Worm (Caenorhabditis elegans) whole organism, L2 larva: ENCODE results near the gene nhr-67.

ENCODE experiments used
- C34F6.9 ChIP-seq: fragments of 150-350 bp; optimal IDR thresholded peaks from 2 replicates; lab custom pipeline; 2014; ENCODE audit warnings: missing biosample characterization, missing genetic modification characterization
- F13H6.1 ChIP-seq: sonication (generic microtip); optimal IDR thresholded peaks from 2 replicates; lab custom pipeline; 2016; ENCODE audit warnings: missing genetic modification characterization, missing compliant biosample characterization
- R02D3.7 ChIP-seq: fragments of 150-350 bp; optimal IDR thresholded peaks from 2 replicates; lab custom pipeline; 2014; ENCODE audit warnings: missing biosample characterization, missing genetic modification characterization
- Y55F3AM.14 ChIP-seq: fragments of 200-800 bp; sonication (Bioruptor generic); optimal IDR thresholded peaks from 2 replicates; lab custom pipeline; 2018; ENCODE audit warnings: mild to moderate bottlenecking, missing genetic modification characterization, missing compliant biosample characterization
- ZK546.5 ChIP-seq: sonication (generic microtip); optimal IDR thresholded peaks from 2 replicates; lab custom pipeline; 2017; ENCODE audit warnings: missing biosample characterization, missing genetic modification characterization
- alr-1 ChIP-seq: fragments of 150-350 bp; optimal IDR thresholded peaks from 2 replicates; lab custom pipeline; 2014; ENCODE audit warnings: missing biosample characterization, missing genetic modification characterization
- aly-2 ChIP-seq: fragments of 150-350 bp; optimal IDR thresholded peaks from 2 replicates; lab custom pipeline; 2014; ENCODE audit warnings: missing biosample characterization, missing genetic modification characterization
- ama-1 ChIP-seq: fragments of 150-350 bp; optimal IDR thresholded peaks from 2 replicates; lab custom pipeline; 2018; ENCODE audit warnings: inconsistent platforms
- blmp-1 ChIP-seq: sonication (generic microtip); optimal IDR thresholded peaks from 2 replicates; lab custom pipeline; 2017; ENCODE audit warnings: missing genetic modification characterization, mild to moderate bottlenecking, missing compliant biosample characterization, antibody characterized with exemption, moderate library complexity; ENCODE audit not compliant: insufficient read depth
- ceh-16 ChIP-seq: fragments of 150-350 bp; optimal IDR thresholded peaks from 2 replicates; lab custom pipeline; 2014; ENCODE audit warnings: missing biosample characterization, missing genetic modification characterization
- ceh-82 ChIP-seq: fragments of 150-350 bp; optimal IDR thresholded peaks from 2 replicates; lab custom pipeline; 2014; ENCODE audit warnings: missing biosample characterization, missing genetic modification characterization
- crh-2 ChIP-seq: sonication (generic microtip); optimal IDR thresholded peaks from 2 replicates; lab custom pipeline; 2017; ENCODE audit warnings: missing biosample characterization, missing genetic modification characterization
- dmd-4 ChIP-seq: sonication (generic microtip); optimal IDR thresholded peaks from 2 replicates; lab custom pipeline; 2017; ENCODE audit warnings: missing biosample characterization, missing genetic modification characterization
- egl-27 ChIP-seq: sonication (generic microtip); optimal IDR thresholded peaks from 3 replicates; lab custom pipeline; 2017; ENCODE audit warnings: missing biosample characterization, missing genetic modification reagents, missing genetic modification characterization
- elt-1 ChIP-seq: fragments of 150-350 bp; optimal IDR thresholded peaks from 2 replicates; lab custom pipeline; 2014; ENCODE audit warnings: missing biosample characterization, missing genetic modification characterization
- elt-3 ChIP-seq: sonication (generic microtip); optimal IDR thresholded peaks from 2 replicates; lab custom pipeline; 2017; ENCODE audit warnings: missing biosample characterization, missing genetic modification characterization
- fos-1 ChIP-seq: fragments of 150-350 bp; optimal IDR thresholded peaks from 2 replicates; lab custom pipeline; 2014; ENCODE audit warnings: missing biosample characterization, missing genetic modification characterization
- gmeb-1 ChIP-seq: fragments of 150-350 bp; optimal IDR thresholded peaks from 2 replicates; lab custom pipeline; 2014; ENCODE audit warnings: missing biosample characterization, missing genetic modification characterization
- lin-11 ChIP-seq: fragments of 150-350 bp; sonication (generic microtip); optimal IDR thresholded peaks from 2 replicates; lab custom pipeline; 2014; ENCODE audit warnings: missing biosample characterization, missing genetic modification characterization, inconsistent platforms, mixed read lengths
- lin-13 ChIP-seq: fragments of 150-350 bp; optimal IDR thresholded peaks from 2 replicates; lab custom pipeline; 2014; ENCODE audit warnings: missing biosample characterization, missing genetic modification reagents, missing genetic modification characterization
- lin-39 ChIP-seq: fragments of 150-350 bp; optimal IDR thresholded peaks from 2 replicates; lab custom pipeline; 2014; ENCODE audit warnings: missing biosample characterization, missing genetic modification reagents, missing genetic modification characterization
- lsy-2 ChIP-seq, 2 experiments: fragments of 150-350 bp in 1 of 2; sonication (generic microtip) in 1 of 2; optimal IDR thresholded peaks; 2 replicates each; lab custom pipeline; 2014 to 2017; ENCODE audit warnings: missing biosample characterization in 2 of 2, missing genetic modification characterization in 2 of 2
- mab-5 ChIP-seq: fragments of 150-350 bp; optimal IDR thresholded peaks from 2 replicates; lab custom pipeline; 2014; ENCODE audit warnings: missing biosample characterization, missing genetic modification characterization
- mbf-1 ChIP-seq: sonication (generic microtip); optimal IDR thresholded peaks from 2 replicates; lab custom pipeline; 2017; ENCODE audit warnings: missing biosample characterization, missing genetic modification characterization
- mdl-1 ChIP-seq, 2 experiments: fragments of 150-350 bp in 1 of 2; sonication (generic microtip) in 1 of 2; optimal IDR thresholded peaks; 2 replicates each; lab custom pipeline; 2017; ENCODE audit warnings: missing biosample characterization in 2 of 2, missing genetic modification characterization in 2 of 2
- nhr-10 ChIP-seq: sonication (generic microtip); optimal IDR thresholded peaks from 2 replicates; lab custom pipeline; 2017; ENCODE audit warnings: missing biosample characterization, missing genetic modification characterization
- nhr-11 ChIP-seq: fragments of 150-350 bp; optimal IDR thresholded peaks from 2 replicates; lab custom pipeline; 2014; ENCODE audit warnings: missing biosample characterization, missing genetic modification characterization
- nhr-12 ChIP-seq: fragments of 150-350 bp; optimal IDR thresholded peaks from 2 replicates; lab custom pipeline; 2014; ENCODE audit warnings: missing biosample characterization, missing genetic modification characterization
- nhr-129 ChIP-seq: fragments of 150-350 bp; optimal IDR thresholded peaks from 2 replicates; lab custom pipeline; 2014; ENCODE audit warnings: missing biosample characterization, missing genetic modification characterization
- nhr-21 ChIP-seq: fragments of 150-350 bp; optimal IDR thresholded peaks from 2 replicates; lab custom pipeline; 2014; ENCODE audit warnings: missing biosample characterization, missing genetic modification characterization
- nhr-23 ChIP-seq: fragments of 150-350 bp; optimal IDR thresholded peaks from 2 replicates; lab custom pipeline; 2014; ENCODE audit warnings: missing biosample characterization, missing genetic modification reagents, missing genetic modification characterization
- nhr-237 ChIP-seq: fragments of 150-350 bp; optimal IDR thresholded peaks from 2 replicates; lab custom pipeline; 2014; ENCODE audit warnings: missing biosample characterization, missing genetic modification characterization
- nhr-25 ChIP-seq: fragments of 150-350 bp; sonication (generic microtip); optimal IDR thresholded peaks from 3 replicates; lab custom pipeline; 2014; ENCODE audit warnings: missing biosample characterization, missing genetic modification characterization
- nhr-6 ChIP-seq: fragments of 150-350 bp; optimal IDR thresholded peaks from 2 replicates; lab custom pipeline; 2014; ENCODE audit warnings: missing biosample characterization, missing genetic modification characterization
- nhr-77 ChIP-seq: fragments of 150-350 bp; optimal IDR thresholded peaks from 2 replicates; lab custom pipeline; 2014; ENCODE audit warnings: missing biosample characterization, missing genetic modification characterization
- peb-1 ChIP-seq: fragments of 150-350 bp; optimal IDR thresholded peaks from 2 replicates; lab custom pipeline; 2014; ENCODE audit warnings: missing biosample characterization, missing genetic modification characterization
- sem-4 ChIP-seq: fragments of 150-350 bp; optimal IDR thresholded peaks from 2 replicates; lab custom pipeline; 2014; ENCODE audit warnings: missing biosample characterization, missing genetic modification reagents, missing genetic modification characterization
- skn-1 ChIP-seq: sonication (generic microtip); optimal IDR thresholded peaks from 2 replicates; lab custom pipeline; 2017; ENCODE audit warnings: missing biosample characterization, missing genetic modification characterization
- sma-3 ChIP-seq: sonication (generic microtip); optimal IDR thresholded peaks from 2 replicates; lab custom pipeline; 2016; ENCODE audit warnings: missing genetic modification reagents, missing genetic modification characterization, missing compliant biosample characterization
- sma-9 ChIP-seq, 2 experiments: fragments of 150-350 bp in 1 of 2; sonication (generic microtip) in 1 of 2; optimal IDR thresholded peaks; 2 replicates each; lab custom pipeline; 2014 to 2016; ENCODE audit warnings: missing genetic modification characterization in 2 of 2, mild to moderate bottlenecking in 1 of 2, missing biosample characterization in 1 of 2, missing compliant biosample characterization in 1 of 2, missing genetic modification reagents in 1 of 2, moderate library complexity in 1 of 2
- snpc-4 ChIP-seq: fragments of 150-350 bp; optimal IDR thresholded peaks from 2 replicates; lab custom pipeline; 2014; ENCODE audit warnings: missing biosample characterization, missing genetic modification characterization
- unc-39 ChIP-seq: fragments of 150-350 bp; optimal IDR thresholded peaks from 2 replicates; lab custom pipeline; 2014; ENCODE audit warnings: missing biosample characterization, missing genetic modification characterization
- unc-55 ChIP-seq: fragments of 150-350 bp; sonication (generic microtip); optimal IDR thresholded peaks from 3 replicates; lab custom pipeline; 2014; ENCODE audit warnings: missing biosample characterization, missing genetic modification reagents, missing genetic modification characterization
- unc-62 ChIP-seq: fragments of 150-350 bp; optimal IDR thresholded peaks from 2 replicates; lab custom pipeline; 2014; ENCODE audit warnings: missing biosample characterization, missing genetic modification reagents, missing genetic modification characterization
- zag-1 ChIP-seq: fragments of 150-350 bp; optimal IDR thresholded peaks from 2 replicates; lab custom pipeline; 2014; ENCODE audit warnings: missing biosample characterization, missing genetic modification characterization
- ztf-1 ChIP-seq: fragments of 200-800 bp; sonication (Bioruptor generic); conservative IDR thresholded peaks from 2 replicates; pipeline ENCODE4 v1.3.6; 2022; ENCODE audit warnings: missing genetic modification characterization, missing compliant biosample characterization
- ztf-11 ChIP-seq: sonication (generic microtip); optimal IDR thresholded peaks from 2 replicates; lab custom pipeline; 2017; ENCODE audit warnings: missing biosample characterization, missing genetic modification characterization
- ztf-4 ChIP-seq: fragments of 150-350 bp; optimal IDR thresholded peaks from 2 replicates; lab custom pipeline; 2014; ENCODE audit warnings: missing biosample characterization, missing genetic modification characterization

Gene nhr-67

ce11 chrIV:11148788-11149366 lies 20.7 kb upstream of the nhr-67 start:
- no peak for TF ChIP-seq nhr-25
- TF ChIP-seq nhr-129 (tag; lab: Kevin White, UChicago): peak; percentile 42
- peak; percentile 52 for TF ChIP-seq crh-2
- TF ChIP-seq unc-55: no peak
- TF ChIP-seq skn-1 (tag; lab: Kevin White, UChicago): no peak
- no peak for TF ChIP-seq nhr-12 (tag; lab: Kevin White, UChicago)
- TF ChIP-seq egl-27: no peak
- TF ChIP-seq C34F6.9 (tag; lab: Kevin White, UChicago): peak; percentile 13
- no peak for TF ChIP-seq blmp-1 (tag; lab: Kevin White, UChicago)
- TF ChIP-seq gmeb-1 (tag; lab: Kevin White, UChicago): peak; percentile 20
- no peak for TF ChIP-seq mdl-1 (tag; optimal IDR thresholded peaks at IDR 0.05; lab: Kevin White, UChicago)

ce11 chrIV:11149454-11150163 lies 19.9 kb upstream of the nhr-67 start, which contains the start of the genes F01G4.6 and pfd-1:
TSS of gene F01G4.6 (minus strand) at chrIV:11149504.
TSS of gene pfd-1 (plus strand) at chrIV:11150113.
- TF ChIP-seq gmeb-1 (tag; lab: Kevin White, UChicago): peak; percentile 91
- TF ChIP-seq C34F6.9 (tag; lab: Kevin White, UChicago): peak; percentile 93
- TF ChIP-seq nhr-25: peak; percentile 93
- no peak for TF ChIP-seq elt-1 (tag; lab: Kevin White, UChicago)
- TF ChIP-seq mbf-1 (tag; lab: Kevin White, UChicago): no peak
- no peak for TF ChIP-seq elt-3 (tag; lab: Kevin White, UChicago)
- peak; percentile 49 for TF ChIP-seq nhr-237 (tag; lab: Kevin White, UChicago)
- peak; percentile 91 for TF ChIP-seq nhr-129 (tag; lab: Kevin White, UChicago)
- TF ChIP-seq ama-1 (lab: Kevin White, UChicago): peak; percentile 36
- TF ChIP-seq blmp-1 (tag; lab: Kevin White, UChicago): peak; percentile 76
- peak; percentile 96 for TF ChIP-seq sma-3 (GFP tag; lab: Kevin White, UChicago)
- TF ChIP-seq ZK546.5 (tag; lab: Kevin White, UChicago): peak; percentile 98
- TF ChIP-seq ceh-82: peak; percentile 80
- no peak for TF ChIP-seq nhr-23 (tag; lab: Kevin White, UChicago)
- no peak for TF ChIP-seq ztf-1
- peak; percentile 31 for TF ChIP-seq ceh-16 (tag; lab: Kevin White, UChicago)
- TF ChIP-seq R02D3.7 (tag; lab: Kevin White, UChicago): peak; percentile 53
- no peak for TF ChIP-seq lin-39 (tag; lab: Kevin White, UChicago)
- peak; percentile 81 for TF ChIP-seq fos-1
- no peak for TF ChIP-seq dmd-4 (tag; lab: Kevin White, UChicago)
- peak; percentile 97 to 99 for TF ChIP-seq lsy-2 (tag; optimal IDR thresholded peaks at IDR 0.05; lab: Kevin White, UChicago)
- peak; percentile 95 for TF ChIP-seq sma-9 (GFP tag; optimal IDR thresholded peaks at IDR 0.05; lab: Kevin White, UChicago)
- TF ChIP-seq sma-9 (tag; optimal IDR thresholded peaks at IDR 0.05; lab: Kevin White, UChicago): no peak
- TF ChIP-seq unc-62 (GFP tag; lab: Kevin White, UChicago): no peak
- TF ChIP-seq mdl-1 (tag; optimal IDR thresholded peaks at IDR 0.05; lab: Kevin White, UChicago): peak; percentile 50 to 65
- peak; percentile 92 for TF ChIP-seq sem-4 (tag; lab: Kevin White, UChicago)
- TF ChIP-seq mab-5 (tag; lab: Kevin White, UChicago): peak; percentile 73
- peak; percentile 95 for TF ChIP-seq lin-11 (tag; lab: Kevin White, UChicago)
- no peak for TF ChIP-seq aly-2 (tag; lab: Kevin White, UChicago)
- no peak for TF ChIP-seq unc-39 (tag; lab: Kevin White, UChicago)
- no peak for TF ChIP-seq nhr-12 (tag; lab: Kevin White, UChicago)
- TF ChIP-seq snpc-4 (tag; lab: Kevin White, UChicago): peak; percentile 72
- TF ChIP-seq Y55F3AM.14: peak; percentile 76
- TF ChIP-seq skn-1 (tag; lab: Kevin White, UChicago): peak; percentile 62
- no peak for TF ChIP-seq alr-1 (tag; lab: Kevin White, UChicago)
- peak; percentile 97 for TF ChIP-seq crh-2
- peak; percentile 92 for TF ChIP-seq nhr-6 (tag; lab: Kevin White, UChicago)
- peak; percentile 94 for TF ChIP-seq ztf-4 (tag; lab: Kevin White, UChicago)
- TF ChIP-seq lin-13 (GFP tag; lab: Kevin White, UChicago): peak; percentile 96
- TF ChIP-seq egl-27: peak; percentile 86
- peak; percentile 98 for TF ChIP-seq unc-55
- TF ChIP-seq nhr-77 (tag; lab: Kevin White, UChicago): no peak
- no peak for TF ChIP-seq peb-1 (tag; lab: Kevin White, UChicago)
- TF ChIP-seq ztf-11: no peak
- TF ChIP-seq F13H6.1 (tag; lab: Kevin White, UChicago): peak; percentile 91
- peak; percentile 69 for TF ChIP-seq nhr-10 (tag; lab: Kevin White, UChicago)
- no peak for TF ChIP-seq nhr-11 (tag; lab: Kevin White, UChicago)
- TF ChIP-seq zag-1 (tag; lab: Kevin White, UChicago): peak; percentile 98
- peak; percentile 92 for TF ChIP-seq nhr-21 (tag; lab: Kevin White, UChicago)
